Fruit fly (Drosophila melanogaster) whole organism: Measurements from ENCODE around the gene capu.

Experiments used
- EcR ChIP-seq, 2 experiments: fragments of >200 bp; optimal IDR thresholded peaks; 2 replicates each; lab custom pipeline; 2017; ENCODE audit warnings: missing biosample characterization in 2 of 2, missing genetic modification characterization in 2 of 2, missing genetic modification reagents in 2 of 2
- psq ChIP-seq: fragments of >200 bp; optimal IDR thresholded peaks from 2 replicates; lab custom pipeline; 2017
- usp ChIP-seq: fragments of >200 bp; optimal IDR thresholded peaks from 2 replicates; lab custom pipeline; 2017; ENCODE audit warnings: missing biosample characterization, missing genetic modification characterization, mixed read lengths

DNA sequence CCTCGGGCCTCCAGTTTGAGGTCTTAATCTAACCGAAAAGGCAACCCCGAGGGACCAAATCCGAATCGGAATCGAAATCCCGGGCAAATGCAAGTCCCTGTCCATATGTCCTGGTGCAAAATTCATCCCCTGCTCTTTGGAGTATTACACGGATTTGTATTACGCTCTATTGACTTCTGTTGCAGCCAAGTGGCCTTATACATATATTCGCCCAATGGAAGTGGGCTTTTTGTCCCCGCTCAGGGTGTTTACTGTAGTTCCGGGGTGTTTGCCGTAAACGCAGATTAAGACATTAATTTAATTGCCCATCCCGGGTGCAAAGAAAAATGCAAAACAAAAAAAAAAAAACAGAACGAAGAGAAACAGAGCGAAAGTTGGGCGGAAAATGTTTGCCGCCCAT lies 56.1 kb downstream of the capu start:
- no peak for TF ChIP-seq EcR (GFP tag; optimal IDR thresholded peaks at IDR 0.05; lab: Kevin White, UChicago)
- no peak for TF ChIP-seq psq (lab: Kevin White, UChicago)
- TF ChIP-seq usp: no peak
